Worm (Caenorhabditis elegans) whole organism, L1 larva: ENCODE data around the gene B0035.15.
A peak's percentile ranks its signal among the peaks of the same experiment; 100 is the strongest.

Experiments used
- C16A3.4 ChIP-seq: fragments of 150-350 bp; optimal IDR thresholded peaks from 2 replicates; lab custom pipeline; 2014; ENCODE audit warnings: missing biosample characterization, missing genetic modification characterization
- C34B4.2 ChIP-seq: sonication (generic microtip); optimal IDR thresholded peaks from 2 replicates; lab custom pipeline; 2017; ENCODE audit warnings: mild to moderate bottlenecking, missing genetic modification characterization, missing compliant biosample characterization
- F16B12.6 ChIP-seq: fragments of 150-350 bp; optimal IDR thresholded peaks from 2 replicates; lab custom pipeline; 2014; ENCODE audit warnings: missing biosample characterization, missing genetic modification characterization
- aha-1 ChIP-seq: fragments of 150-350 bp; optimal IDR thresholded peaks from 2 replicates; lab custom pipeline; 2014; ENCODE audit warnings: missing biosample characterization, missing genetic modification characterization
- aly-2 ChIP-seq: fragments of 150-350 bp; optimal IDR thresholded peaks from 2 replicates; lab custom pipeline; 2014; ENCODE audit warnings: missing biosample characterization, missing genetic modification characterization
- blmp-1 ChIP-seq: fragments of 150-350 bp; optimal IDR thresholded peaks from 2 replicates; lab custom pipeline; 2014; ENCODE audit warnings: missing biosample characterization, missing genetic modification characterization
- ceh-8 ChIP-seq: fragments of 200-800 bp; sonication (Bioruptor generic); optimal IDR thresholded peaks from 2 replicates; lab custom pipeline; 2018; ENCODE audit warnings: mild to moderate bottlenecking, missing genetic modification characterization, moderate library complexity, missing compliant biosample characterization
- ceh-82 ChIP-seq, 3 experiments: fragments of 150-350 bp in 1 of 3; sonication (generic microtip) in 2 of 3; optimal IDR thresholded peaks; 2 replicates each; lab custom pipeline; 2014 to 2017; ENCODE audit warnings: missing biosample characterization in 3 of 3, missing genetic modification characterization in 3 of 3
- ceh-88 ChIP-seq: fragments of 200-800 bp; sonication (Bioruptor generic); IDR thresholded peaks from 2 replicates; pipeline ENCODE4 v1.3.6; 2022; ENCODE audit warnings: missing genetic modification characterization, missing compliant biosample characterization
- ces-1 ChIP-seq: fragments of 150-350 bp; optimal IDR thresholded peaks from 2 replicates; lab custom pipeline; 2014; ENCODE audit warnings: missing biosample characterization, missing genetic modification reagents, missing genetic modification characterization
- dpl-1 ChIP-seq, 3 experiments: fragments of 150-350 bp in 2 of 3; sonication (generic microtip) in 1 of 3; optimal IDR thresholded peaks; 2 replicates each; lab custom pipeline; 2014 to 2017; ENCODE audit warnings: missing biosample characterization in 3 of 3, missing genetic modification characterization in 3 of 3, missing genetic modification reagents in 3 of 3
- efl-1 ChIP-seq, 4 experiments: fragments of 150-350 bp; optimal IDR thresholded peaks in 3 of 4; peaks in 1 of 4; 1 replicate in 1 of 4; 2 replicates in 3 of 4; lab custom pipeline; 2014; ENCODE audit warnings: missing biosample characterization in 2 of 4, missing genetic modification characterization in 2 of 4, missing genetic modification reagents in 2 of 4
- fkh-8 ChIP-seq: sonication (generic microtip); optimal IDR thresholded peaks from 2 replicates; lab custom pipeline; 2016; ENCODE audit warnings: mild to moderate bottlenecking, missing genetic modification characterization, missing compliant biosample characterization
- grh-1 ChIP-seq: fragments of 200-800 bp; sonication (Bioruptor generic); IDR thresholded peaks from 2 replicates; pipeline ENCODE4 v1.3.6; 2022; ENCODE audit warnings: missing genetic modification reagents, missing genetic modification characterization, missing compliant biosample characterization
- hlh-17 ChIP-seq: fragments of 200-800 bp; sonication (Bioruptor generic); optimal IDR thresholded peaks from 2 replicates; lab custom pipeline; 2018; ENCODE audit warnings: missing genetic modification characterization, mild to moderate bottlenecking, missing compliant biosample characterization, moderate library complexity, borderline replicate concordance
- hpl-2 ChIP-seq: fragments of 150-350 bp; optimal IDR thresholded peaks from 2 replicates; lab custom pipeline; 2014; ENCODE audit warnings: missing biosample characterization, missing genetic modification reagents, missing genetic modification characterization
- isw-1 ChIP-seq: fragments of 200-800 bp; sonication (Bioruptor generic); IDR thresholded peaks from 2 replicates; pipeline ENCODE4 v1.3.6; 2022; ENCODE audit warnings: missing genetic modification characterization, missing compliant biosample characterization
- lin-14 ChIP-seq: fragments of 200-800 bp; sonication (Bioruptor generic); optimal IDR thresholded peaks from 2 replicates; lab custom pipeline; 2018; ENCODE audit warnings: mild to moderate bottlenecking, missing genetic modification characterization, moderate library complexity, missing compliant biosample characterization
- lin-35 ChIP-seq, 2 experiments: fragments of 150-350 bp; optimal IDR thresholded peaks; 2 replicates each; lab custom pipeline; 2014; ENCODE audit warnings: missing biosample characterization in 2 of 2, missing genetic modification characterization in 2 of 2, missing genetic modification reagents in 2 of 2
- lir-3 ChIP-seq: sonication (generic microtip); optimal IDR thresholded peaks from 2 replicates; lab custom pipeline; 2016; ENCODE audit warnings: mild to moderate bottlenecking, missing genetic modification characterization, moderate library complexity, missing compliant biosample characterization; ENCODE audit not compliant: poor library complexity
- mep-1 ChIP-seq: fragments of 150-350 bp; optimal IDR thresholded peaks from 2 replicates; lab custom pipeline; 2014; ENCODE audit warnings: missing biosample characterization, missing genetic modification characterization
- nhr-11 ChIP-seq: fragments of 150-350 bp; optimal IDR thresholded peaks from 2 replicates; lab custom pipeline; 2014; ENCODE audit warnings: missing biosample characterization, missing genetic modification characterization
- nhr-12 ChIP-seq: sonication (generic microtip); optimal IDR thresholded peaks from 2 replicates; lab custom pipeline; 2017; ENCODE audit warnings: missing biosample characterization, missing genetic modification characterization
- nhr-19 ChIP-seq: fragments of 200-800 bp; sonication (Bioruptor generic); conservative IDR thresholded peaks from 2 replicates; pipeline ENCODE4 v1.3.6; 2022; ENCODE audit warnings: missing genetic modification characterization, missing compliant biosample characterization
- nhr-20 ChIP-seq: sonication (generic microtip); optimal IDR thresholded peaks from 2 replicates; lab custom pipeline; 2016; ENCODE audit warnings: mild to moderate bottlenecking, missing genetic modification characterization, missing compliant biosample characterization
- nhr-237 ChIP-seq: fragments of 150-350 bp; optimal IDR thresholded peaks from 2 replicates; lab custom pipeline; 2014; ENCODE audit warnings: missing biosample characterization, missing genetic modification characterization
- nhr-28 ChIP-seq: fragments of 150-350 bp; optimal IDR thresholded peaks from 2 replicates; lab custom pipeline; 2014; ENCODE audit warnings: missing biosample characterization, missing genetic modification characterization
- nhr-47 ChIP-seq: sonication (generic microtip); optimal IDR thresholded peaks from 2 replicates; lab custom pipeline; 2016; ENCODE audit warnings: mild to moderate bottlenecking, missing genetic modification characterization, moderate library complexity, missing compliant biosample characterization
- nhr-76 ChIP-seq: sonication (generic microtip); optimal IDR thresholded peaks from 2 replicates; lab custom pipeline; 2017; ENCODE audit warnings: missing biosample characterization, missing genetic modification characterization
- nhr-77 ChIP-seq: fragments of 150-350 bp; optimal IDR thresholded peaks from 2 replicates; lab custom pipeline; 2014; ENCODE audit warnings: missing biosample characterization, missing genetic modification characterization
- pax-3 ChIP-seq: fragments of 200-800 bp; sonication (Bioruptor generic); optimal IDR thresholded peaks from 2 replicates; lab custom pipeline; 2018; ENCODE audit warnings: mild to moderate bottlenecking, missing genetic modification characterization, moderate library complexity, missing compliant biosample characterization
- pqm-1 ChIP-seq: sonication (generic microtip); optimal IDR thresholded peaks from 3 replicates; lab custom pipeline; 2017; ENCODE audit warnings: missing biosample characterization, missing genetic modification characterization
- rnt-1 ChIP-seq: sonication (generic microtip); optimal IDR thresholded peaks from 2 replicates; lab custom pipeline; 2016; ENCODE audit warnings: mild to moderate bottlenecking, missing genetic modification characterization, moderate library complexity, missing compliant biosample characterization
- snpc-4 ChIP-seq: fragments of 150-350 bp; optimal IDR thresholded peaks from 2 replicates; lab custom pipeline; 2014; ENCODE audit warnings: missing biosample characterization, missing genetic modification characterization
- snu-23 ChIP-seq: sonication (generic microtip); optimal IDR thresholded peaks from 2 replicates; lab custom pipeline; 2016; ENCODE audit warnings: missing genetic modification characterization, missing compliant biosample characterization
- sup-37 ChIP-seq: fragments of 200-800 bp; sonication (Bioruptor generic); optimal IDR thresholded peaks from 2 replicates; lab custom pipeline; 2018; ENCODE audit warnings: mild to moderate bottlenecking, missing genetic modification characterization, missing compliant biosample characterization
- swsn-7 ChIP-seq: sonication (generic microtip); optimal IDR thresholded peaks from 2 replicates; lab custom pipeline; 2016; ENCODE audit warnings: missing genetic modification characterization, missing compliant biosample characterization
- tbx-2 ChIP-seq: sonication (generic microtip); optimal IDR thresholded peaks from 2 replicates; lab custom pipeline; 2016; ENCODE audit warnings: missing genetic modification characterization, missing compliant biosample characterization
- unc-130 ChIP-seq: fragments of 150-350 bp; optimal IDR thresholded peaks from 2 replicates; lab custom pipeline; 2017; ENCODE audit warnings: missing biosample characterization, missing genetic modification characterization, inconsistent platforms
- vab-15 ChIP-seq: sonication (generic microtip); optimal IDR thresholded peaks from 2 replicates; lab custom pipeline; 2017; ENCODE audit warnings: missing genotype, mild to moderate bottlenecking, missing genetic modification characterization, missing compliant biosample characterization
- xbp-1 ChIP-seq: sonication (generic microtip); optimal IDR thresholded peaks from 2 replicates; lab custom pipeline; 2016; ENCODE audit warnings: missing genetic modification characterization, missing compliant biosample characterization
- zag-1 ChIP-seq: fragments of 150-350 bp; optimal IDR thresholded peaks from 2 replicates; lab custom pipeline; 2014; ENCODE audit warnings: missing biosample characterization, missing genetic modification characterization
- zip-4 ChIP-seq: fragments of 200-800 bp; sonication (Bioruptor generic); optimal IDR thresholded peaks from 2 replicates; lab custom pipeline; 2018; ENCODE audit warnings: mild to moderate bottlenecking, missing genetic modification characterization, moderate library complexity, missing compliant biosample characterization
- ztf-11 ChIP-seq, 2 experiments: sonication (generic microtip); optimal IDR thresholded peaks; 2 replicates each; lab custom pipeline; 2016 to 2017; ENCODE audit warnings: missing genetic modification characterization in 2 of 2, missing biosample characterization in 1 of 2, missing compliant biosample characterization in 1 of 2
- ztf-4 ChIP-seq: fragments of 150-350 bp; optimal IDR thresholded peaks from 2 replicates; lab custom pipeline; 2014; ENCODE audit warnings: missing biosample characterization, missing genetic modification characterization

B0035.15 gene

ce11 chrIV:11314885-11315284, 16.8 kb upstream of the B0035.15 start, which contains the start of the genes B0035.3, B0035.22 and pfd-4 (continued):
- TF ChIP-seq ztf-4 (tag; lab: Kevin White, UChicago), result no peak
- peak; percentile 77 for TF ChIP-seq swsn-7 (tag; lab: Kevin White, UChicago)
- peak; percentile 45 for TF ChIP-seq unc-130 (tag; lab: Kevin White, UChicago)
- peak; percentile 58 for TF ChIP-seq nhr-19
- peak; percentile 39 for TF ChIP-seq fkh-8 (tag; lab: Kevin White, UChicago)
- peak; percentile 33 for TF ChIP-seq aly-2 (tag; lab: Kevin White, UChicago)
- peak; percentile 82 for TF ChIP-seq nhr-47 (tag; lab: Kevin White, UChicago)
- peak; percentile 70 for TF ChIP-seq nhr-20 (tag; lab: Kevin White, UChicago)
- no peak for TF ChIP-seq nhr-11
- TF ChIP-seq lir-3 (tag; lab: Kevin White, UChicago), result peak; percentile 90

- TF ChIP-seq fkh-8 (tag; lab: Kevin White, UChicago) (no peak), nhr-12 (tag; lab: Kevin White, UChicago) (no peak)
These were observed 15.8 kb upstream of the B0035.15 start, which contains the start of gene dnj-2 for ce11 chrIV:11313880-11314279. Gene dnj-2, minus strand, starts transcription at chrIV:11313980.

- TF ChIP-seq hpl-2, result no peak
- no peak for TF ChIP-seq ceh-88
- no peak for TF ChIP-seq nhr-76 (tag; lab: Kevin White, UChicago)
- TF ChIP-seq aha-1 (tag; lab: Kevin White, UChicago), result no peak
- no peak for TF ChIP-seq nhr-47 (tag; lab: Kevin White, UChicago)
- no peak for TF ChIP-seq ces-1
- no peak for TF ChIP-seq tbx-2 (tag; lab: Kevin White, UChicago)
- TF ChIP-seq grh-1 (GFP tag; lab: Robert Waterston, UW), result no peak
These were observed 13.4 kb upstream of the B0035.15 start for ce11 chrIV:11311484-11311883.

ce11 chrIV:11310624-11311023, 12.6 kb upstream of the B0035.15 start, which contains the start of gene znf-207:
Gene znf-207, plus strand, starts transcription at chrIV:11310972.
- TF ChIP-seq sup-37 (GFP tag; lab: Kevin White, UChicago) (no peak), nhr-237 (no peak), nhr-11 (no peak), F16B12.6 (peak; percentile 8), zag-1 (no peak), snpc-4 (no peak), pqm-1 (tag; lab: Kevin White, UChicago) (no peak), efl-1 (optimal IDR thresholded peaks at IDR 0.05; lab: Kevin White, UChicago) (peak; percentile 39), efl-1 (GFP tag; optimal IDR thresholded peaks at IDR 0.05 in 1 of 2; lab: Kevin White, UChicago) (peak in 1 of 2 experiments; percentile 91), nhr-77 (tag; lab: Kevin White, UChicago) (no peak), C16A3.4 (peak; percentile 48), ceh-88 (no peak), lin-14 (GFP tag; lab: Kevin White, UChicago) (peak; percentile 70), blmp-1 (tag; lab: Kevin White, UChicago) (peak; percentile 20), mep-1 (peak; percentile 3), nhr-47 (tag; lab: Kevin White, UChicago) (peak; percentile 42), swsn-7 (tag; lab: Kevin White, UChicago) (peak; percentile 30), nhr-19 (no peak), dpl-1 (GFP tag; optimal IDR thresholded peaks at IDR 0.05; lab: Kevin White, UChicago) (peak in 2 of 3 experiments; percentile 16 to 41), ceh-82 (tag; optimal IDR thresholded peaks at IDR 0.05; lab: Kevin White, UChicago) (peak; percentile 2 to 41 (median 9)), vab-15 (tag; lab: Kevin White, UChicago) (no peak), C34B4.2 (tag; lab: Kevin White, UChicago) (no peak), hlh-17 (GFP tag; lab: Kevin White, UChicago) (no peak), nhr-20 (tag; lab: Kevin White, UChicago) (peak; percentile 32), ceh-8 (no peak), rnt-1 (tag; lab: Kevin White, UChicago) (peak; percentile 48), pax-3 (tag; lab: Kevin White, UChicago) (no peak), ztf-11 (tag; optimal IDR thresholded peaks at IDR 0.05; lab: Kevin White, UChicago) (no peak), zip-4 (GFP tag; lab: Kevin White, UChicago) (no peak), ces-1 (peak; percentile 80), snu-23 (GFP tag; lab: Kevin White, UChicago) (peak; percentile 53), aly-2 (tag; lab: Kevin White, UChicago) (no peak), fkh-8 (tag; lab: Kevin White, UChicago) (peak; percentile 41), xbp-1 (tag; lab: Kevin White, UChicago) (peak; percentile 15), nhr-28 (no peak), isw-1 (GFP tag; lab: Robert Waterston, UW) (no peak), lin-35 (GFP tag; optimal IDR thresholded peaks at IDR 0.05; lab: Kevin White, UChicago) (peak; percentile 13 to 48)
